Worm (Caenorhabditis elegans): ENCODE results near the gene srlf-23.

ce11 chrV:852184-852583, 41.2 kb downstream of the srlf-23 start, which contains the start of gene K09C6.3:
- TF ChIP-seq R02D3.7 (tag; optimal IDR thresholded peaks at IDR 0.05): no peak
- TF ChIP-seq sma-3 (GFP tag; optimal IDR thresholded peaks at IDR 0.05): no peak
- no peak for TF ChIP-seq ceh-82 (tag; optimal IDR thresholded peaks at IDR 0.05)
- no peak for TF ChIP-seq blmp-1 (tag; optimal IDR thresholded peaks at IDR 0.05; ENCODE audit: insufficient read depth)
